Worm (Caenorhabditis elegans) whole organism, early embryonic: ENCODE data around the gene mfsd-13.2.

ENCODE experiments used
- B0310.2 ChIP-seq: sonication (generic microtip); optimal IDR thresholded peaks from 2 replicates; lab custom pipeline; 2016; ENCODE audit warnings: mild to moderate bottlenecking, missing genetic modification characterization, missing compliant biosample characterization
- F13C5.2 ChIP-seq: sonication (generic microtip); optimal IDR thresholded peaks from 2 replicates; lab custom pipeline; 2017; ENCODE audit warnings: mild to moderate bottlenecking, missing genetic modification characterization, inconsistent platforms, missing compliant biosample characterization
- aly-1 ChIP-seq: sonication (generic microtip); optimal IDR thresholded peaks from 2 replicates; lab custom pipeline; 2016; ENCODE audit warnings: missing genetic modification characterization, missing compliant biosample characterization
- ama-1 ChIP-seq: fragments of 150-350 bp; optimal IDR thresholded peaks from 2 replicates; lab custom pipeline; 2014
- ceh-36 ChIP-seq: sonication (generic microtip); optimal IDR thresholded peaks from 2 replicates; lab custom pipeline; 2016; ENCODE audit warnings: missing genetic modification characterization, inconsistent platforms, missing compliant biosample characterization
- ets-7 ChIP-seq: sonication (generic microtip); optimal IDR thresholded peaks from 2 replicates; lab custom pipeline; 2016; ENCODE audit warnings: missing genotype, missing genetic modification characterization, missing compliant biosample characterization
- hnd-1 ChIP-seq: sonication (generic microtip); optimal IDR thresholded peaks from 2 replicates; lab custom pipeline; 2016; ENCODE audit warnings: missing genetic modification characterization, missing compliant biosample characterization
- pes-1 ChIP-seq: fragments of 200-800 bp; sonication (Bioruptor generic); IDR thresholded peaks from 2 replicates; pipeline ENCODE4 v1.3.6; 2022; ENCODE audit warnings: missing genetic modification reagents, missing genetic modification characterization, missing compliant biosample characterization
- tra-4 ChIP-seq: sonication (generic microtip); optimal IDR thresholded peaks from 2 replicates; lab custom pipeline; 2017; ENCODE audit warnings: missing genetic modification characterization, missing compliant biosample characterization

- TF ChIP-seq pes-1 (GFP tag; lab: Robert Waterston, UW) = no peak
- TF ChIP-seq aly-1 = no peak
- no peak for TF ChIP-seq ama-1 (lab: Kevin White, UChicago)
- TF ChIP-seq ceh-36 (tag; lab: Kevin White, UChicago) = no peak
- TF ChIP-seq F13C5.2 (tag; lab: Kevin White, UChicago) = no peak
- TF ChIP-seq B0310.2 (tag; lab: Kevin White, UChicago) = no peak
- TF ChIP-seq tra-4 (tag; lab: Kevin White, UChicago) = no peak
- no peak for TF ChIP-seq ets-7
- no peak for TF ChIP-seq hnd-1 (tag; lab: Kevin White, UChicago)
Measured at ce11 chrII:7174843-7175242, 9.2 kb upstream of the mfsd-13.2 start, which contains the start of gene glc-4.
